Fruit fly (Drosophila melanogaster) whole organism, embryonic: ENCODE results near the gene Ipo9.

ENCODE experiments used
- CG10209 ChIP-seq: fragments of 200-800 bp; sonication (Bioruptor generic); optimal IDR thresholded peaks from 3 replicates; lab custom pipeline; 2017; ENCODE audit warnings: missing biosample characterization, mild to moderate bottlenecking, missing genetic modification characterization, missing genetic modification reagents
- CG10959 ChIP-seq: fragments of 200-800 bp; sonication (Bioruptor generic); IDR thresholded peaks from 2 replicates; pipeline ENCODE4 v1.3.6; 2022; ENCODE audit warnings: missing biosample characterization, missing genetic modification characterization
- CG11247 ChIP-seq: fragments of 200-800 bp; sonication (Bioruptor generic); IDR thresholded peaks from 2 replicates; pipeline ENCODE4 v1.3.6; 2022; ENCODE audit warnings: missing biosample characterization, missing genetic modification characterization
- CG11696 ChIP-seq: fragments of 200-800 bp; sonication (Bioruptor generic); IDR thresholded peaks from 2 replicates; pipeline ENCODE4 v1.3.6; 2022; ENCODE audit warnings: missing biosample characterization, missing genetic modification characterization
- CG12155 ChIP-seq: fragments of 200-800 bp; sonication (Bioruptor generic); optimal IDR thresholded peaks from 3 replicates; lab custom pipeline; 2016; ENCODE audit warnings: missing biosample characterization, missing genetic modification characterization
- CG17802 ChIP-seq: fragments of 200-800 bp; sonication (Bioruptor generic); optimal IDR thresholded peaks from 2 replicates; lab custom pipeline; 2018; ENCODE audit warnings: missing biosample characterization, mild to moderate bottlenecking, missing genetic modification characterization, moderate library complexity
- CG17829 ChIP-seq: fragments of 200-800 bp; optimal IDR thresholded peaks from 2 replicates; lab custom pipeline; 2019; ENCODE audit warnings: missing biosample characterization, mild to moderate bottlenecking, missing genetic modification characterization, moderate library complexity
- CG1792 ChIP-seq: fragments of 200-800 bp; sonication (Bioruptor generic); optimal IDR thresholded peaks from 2 replicates; lab custom pipeline; 2016; ENCODE audit warnings: missing biosample characterization, missing genetic modification characterization
- CG2199 ChIP-seq: fragments of 200-800 bp; sonication (Bioruptor generic); IDR thresholded peaks from 3 replicates; pipeline ENCODE4 v1.3.6; 2022; ENCODE audit warnings: missing biosample characterization, missing genetic modification characterization
- CG43689 ChIP-seq: fragments of 200-800 bp; sonication (Bioruptor generic); IDR thresholded peaks from 2 replicates; pipeline ENCODE4 v1.3.6; 2022; ENCODE audit warnings: missing biosample characterization, missing genetic modification characterization
- CG4730 ChIP-seq: fragments of 200-800 bp; sonication (Bioruptor generic); IDR thresholded peaks from 2 replicates; pipeline ENCODE4 v1.3.6; 2022; ENCODE audit warnings: missing biosample characterization, missing genetic modification characterization
- CG7987 ChIP-seq: fragments of 200-800 bp; sonication (Bioruptor generic); optimal IDR thresholded peaks from 2 replicates; lab custom pipeline; 2018; ENCODE audit warnings: missing biosample characterization, mild to moderate bottlenecking, missing genetic modification characterization, moderate library complexity
- CG8944 ChIP-seq: fragments of 200-800 bp; sonication (Bioruptor generic); optimal IDR thresholded peaks from 3 replicates; lab custom pipeline; 2016; ENCODE audit warnings: missing biosample characterization, missing genetic modification characterization
- CHES-1-like ChIP-seq: fragments of 200-800 bp; sonication (Bioruptor generic); optimal IDR thresholded peaks from 2 replicates; lab custom pipeline; 2016; ENCODE audit warnings: missing biosample characterization, missing genetic modification characterization
- D19A ChIP-seq: fragments of 200-800 bp; optimal IDR thresholded peaks from 3 replicates; lab custom pipeline; 2019; ENCODE audit warnings: missing biosample characterization, mild to moderate bottlenecking, missing genetic modification characterization, moderate library complexity
- Dbx ChIP-seq: fragments of 200-800 bp; sonication (Bioruptor generic); IDR thresholded peaks from 3 replicates; pipeline ENCODE4 v1.3.6; 2022; ENCODE audit warnings: missing biosample characterization, missing genetic modification characterization
- Dfd ChIP-seq, 2 experiments: fragments of >200 bp; optimal IDR thresholded peaks; 2 replicates each; lab custom pipeline; 2017; ENCODE audit warnings: missing biosample characterization in 2 of 2, missing genetic modification characterization in 2 of 2
- Dip2 ChIP-seq: fragments of 200-800 bp; sonication (Bioruptor generic); IDR thresholded peaks from 2 replicates; pipeline ENCODE4 v1.3.6; 2022; ENCODE audit warnings: missing biosample characterization, missing genetic modification characterization
- H2.0 ChIP-seq: fragments of 200-800 bp; sonication (Bioruptor generic); IDR thresholded peaks from 2 replicates; pipeline ENCODE4 v1.3.6; 2022; ENCODE audit warnings: missing biosample characterization, missing genetic modification characterization
- HLH3B ChIP-seq: fragments of 200-800 bp; sonication (Bioruptor generic); IDR thresholded peaks from 2 replicates; pipeline ENCODE4 v1.3.6; 2022; ENCODE audit warnings: missing biosample characterization, missing genetic modification characterization
- HLH4C ChIP-seq: fragments of 200-800 bp; sonication (Bioruptor generic); IDR thresholded peaks from 3 replicates; pipeline ENCODE4 v1.3.6; 2022; ENCODE audit warnings: missing biosample characterization, missing genetic modification characterization; ENCODE audit not compliant: partially characterized antibody
- HLH54F ChIP-seq: fragments of 200-800 bp; sonication (Bioruptor generic); optimal IDR thresholded peaks from 3 replicates; lab custom pipeline; 2016; ENCODE audit warnings: missing biosample characterization, missing genetic modification characterization
- HLHmδ ChIP-seq: fragments of 200-800 bp; sonication (Bioruptor generic); optimal IDR thresholded peaks from 2 replicates; lab custom pipeline; 2018; ENCODE audit warnings: missing biosample characterization, mild to moderate bottlenecking, missing genetic modification characterization, moderate library complexity
- Hr3 ChIP-seq: fragments of 200-800 bp; sonication (Bioruptor generic); optimal IDR thresholded peaks from 3 replicates; lab custom pipeline; 2016; ENCODE audit warnings: missing biosample characterization, missing genetic modification characterization
- NC2α ChIP-seq: fragments of 200-800 bp; sonication (Bioruptor generic); optimal IDR thresholded peaks from 2 replicates; lab custom pipeline; 2016; ENCODE audit warnings: missing biosample characterization, missing genetic modification characterization
- PHDP ChIP-seq: fragments of 200-800 bp; sonication (Bioruptor generic); optimal IDR thresholded peaks from 3 replicates; lab custom pipeline; 2018; ENCODE audit warnings: missing biosample characterization, mild to moderate bottlenecking, missing genetic modification characterization, moderate library complexity
- Pdp1 ChIP-seq, 2 experiments: fragments of 200-800 bp; sonication (Bioruptor generic); optimal IDR thresholded peaks; 3 replicates each; lab custom pipeline; 2016; ENCODE audit warnings: missing biosample characterization in 2 of 2, missing genetic modification characterization in 2 of 2, mild to moderate bottlenecking in 1 of 2, moderate library complexity in 1 of 2
- Poxn ChIP-seq: fragments of 200-800 bp; sonication (Bioruptor generic); IDR thresholded peaks from 2 replicates; pipeline ENCODE4 v1.3.6; 2022; ENCODE audit warnings: missing biosample characterization, missing genetic modification characterization
- Sox102F ChIP-seq: fragments of 200-800 bp; sonication (Bioruptor generic); optimal IDR thresholded peaks from 2 replicates; lab custom pipeline; 2018; ENCODE audit warnings: missing biosample characterization, mild to moderate bottlenecking, missing genetic modification characterization, moderate library complexity
- ac ChIP-seq: fragments of 200-800 bp; sonication (Bioruptor generic); optimal IDR thresholded peaks from 3 replicates; lab custom pipeline; 2017; ENCODE audit warnings: missing biosample characterization, mild to moderate bottlenecking, missing genetic modification characterization
- ash1 ChIP-seq: fragments of 200-800 bp; sonication (Bioruptor generic); optimal IDR thresholded peaks from 2 replicates; lab custom pipeline; 2018; ENCODE audit warnings: missing biosample characterization, mild to moderate bottlenecking, missing genetic modification characterization
- bowl ChIP-seq: fragments of 200-800 bp; sonication (Bioruptor generic); IDR thresholded peaks from 2 replicates; pipeline ENCODE4 v1.3.6; 2022; ENCODE audit warnings: missing biosample characterization, missing genetic modification characterization
- crol ChIP-seq: fragments of 200-800 bp; sonication (Bioruptor generic); IDR thresholded peaks from 2 replicates; pipeline ENCODE4 v1.3.6; 2022; ENCODE audit warnings: missing biosample characterization, missing genetic modification characterization
- dmrt99B ChIP-seq: fragments of 200-800 bp; sonication (Bioruptor generic); optimal IDR thresholded peaks from 2 replicates; lab custom pipeline; 2018; ENCODE audit warnings: missing biosample characterization, mild to moderate bottlenecking, missing genetic modification characterization, moderate library complexity
- gem ChIP-seq: fragments of 200-800 bp; sonication (Bioruptor generic); optimal IDR thresholded peaks from 2 replicates; lab custom pipeline; 2019; ENCODE audit warnings: missing biosample characterization, mild to moderate bottlenecking, missing genetic modification characterization, moderate library complexity
- insv ChIP-seq, 2 experiments: fragments of 200-800 bp; sonication (Bioruptor generic); optimal IDR thresholded peaks; 3 replicates each; lab custom pipeline; 2016 to 2018; ENCODE audit warnings: missing biosample characterization in 2 of 2, missing genetic modification characterization in 2 of 2
- lmd ChIP-seq: fragments of 200-800 bp; sonication (Bioruptor generic); IDR thresholded peaks from 2 replicates; pipeline ENCODE4 v1.3.6; 2022; ENCODE audit warnings: missing biosample characterization, missing genetic modification characterization
- oc ChIP-seq: fragments of 200-800 bp; sonication (Bioruptor generic); optimal IDR thresholded peaks from 2 replicates; lab custom pipeline; 2018; ENCODE audit warnings: missing biosample characterization, mild to moderate bottlenecking, missing genetic modification characterization, moderate library complexity
- pb ChIP-seq: fragments of 200-800 bp; sonication (Bioruptor generic); optimal IDR thresholded peaks from 3 replicates; lab custom pipeline; 2016; ENCODE audit warnings: missing biosample characterization, missing genetic modification characterization
- phol ChIP-seq: fragments of 200-800 bp; sonication (Bioruptor generic); optimal IDR thresholded peaks from 3 replicates; lab custom pipeline; 2018; ENCODE audit warnings: missing biosample characterization, mild to moderate bottlenecking, missing genetic modification characterization, moderate library complexity
- pum ChIP-seq: fragments of 200-800 bp; sonication (Bioruptor generic); optimal IDR thresholded peaks from 2 replicates; lab custom pipeline; 2016; ENCODE audit warnings: missing biosample characterization, missing genetic modification characterization
- seq ChIP-seq: fragments of 200-800 bp; sonication (Bioruptor generic); IDR thresholded peaks from 2 replicates; pipeline ENCODE4 v1.3.6; 2022; ENCODE audit warnings: missing biosample characterization, missing genetic modification characterization
- sna ChIP-seq: fragments of 200-800 bp; sonication (Bioruptor generic); IDR thresholded peaks from 2 replicates; pipeline ENCODE4 v1.3.6; 2022; ENCODE audit warnings: missing biosample characterization, missing genetic modification characterization; ENCODE audit not compliant: partially characterized antibody
- sr ChIP-seq: fragments of 200-800 bp; sonication (Bioruptor generic); IDR thresholded peaks from 3 replicates; pipeline ENCODE4 v1.3.6; 2022; ENCODE audit warnings: missing biosample characterization, missing genetic modification characterization
- ssp ChIP-seq: fragments of 200-800 bp; sonication (Bioruptor generic); IDR thresholded peaks from 2 replicates; pipeline ENCODE4 v1.3.6; 2022; ENCODE audit warnings: missing biosample characterization, missing genetic modification characterization
- tgo ChIP-seq: fragments of 200-800 bp; sonication (Bioruptor generic); IDR thresholded peaks from 3 replicates; pipeline ENCODE4 v1.3.6; 2022; ENCODE audit warnings: missing biosample characterization, missing genetic modification characterization
- tup ChIP-seq: fragments of 200-800 bp; sonication (Bioruptor generic); optimal IDR thresholded peaks from 2 replicates; lab custom pipeline; 2016; ENCODE audit warnings: missing biosample characterization, mild to moderate bottlenecking, missing genetic modification characterization, moderate library complexity
- tx ChIP-seq: fragments of 200-800 bp; sonication (Bioruptor generic); optimal IDR thresholded peaks from 2 replicates; lab custom pipeline; 2016; ENCODE audit warnings: missing biosample characterization, missing genetic modification characterization
- unc-4 ChIP-seq: fragments of 200-800 bp; sonication (Bioruptor generic); IDR thresholded peaks from 2 replicates; pipeline ENCODE4 v1.3.6; 2022; ENCODE audit warnings: missing biosample characterization, missing genetic modification characterization; ENCODE audit not compliant: partially characterized antibody
- usp ChIP-seq: fragments of >200 bp; optimal IDR thresholded peaks from 2 replicates; lab custom pipeline; 2017; ENCODE audit warnings: missing biosample characterization, missing genetic modification characterization

Gene Ipo9

DNA sequence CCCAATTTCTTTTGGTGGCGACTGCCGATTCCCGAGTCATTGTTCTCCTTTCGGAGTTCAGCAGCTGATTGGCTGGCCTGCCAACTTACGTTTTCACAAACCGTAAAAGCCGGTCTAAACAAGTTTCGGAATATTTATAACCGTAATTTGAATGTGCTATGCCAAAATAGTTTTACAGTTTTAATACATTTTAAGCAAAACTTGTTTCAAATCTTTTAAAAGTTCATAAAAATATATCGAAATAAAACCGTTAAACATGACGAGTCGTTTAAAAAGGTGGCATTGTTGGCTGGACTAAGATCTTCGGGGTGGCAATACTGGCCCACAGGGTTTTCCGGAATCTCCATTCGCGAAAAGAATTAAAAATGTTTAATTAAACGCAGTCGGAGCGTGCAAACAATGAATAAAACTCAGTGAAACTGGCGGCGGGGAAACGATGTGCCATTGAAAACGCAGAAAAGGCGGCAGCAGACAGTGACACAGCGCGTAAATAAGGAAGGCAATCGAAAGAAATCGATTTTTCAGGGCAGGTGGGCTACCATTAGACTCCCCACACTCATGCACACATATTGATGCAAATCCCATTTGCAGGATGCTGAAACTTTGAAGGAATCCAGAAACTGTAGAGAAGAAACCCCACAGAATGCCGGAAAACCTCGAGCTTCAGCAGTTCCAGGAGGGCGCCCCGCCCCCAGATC lies 23.4 kb downstream of the Ipo9 start, which contains the start of the genes Exd2 and CG5281 (continued):
- TF ChIP-seq phol (tag; lab: Kevin White, UChicago) (peak; percentile 76), ac (no peak), gem (tag; lab: Kevin White, UChicago) (no peak), lmd (GFP tag; lab: Robert Waterston, UW) (peak; percentile 25; the same call in 1 of the 2 replicates), H2.0 (GFP tag; lab: Robert Waterston, UW) (no peak; the same call in 1 of the 2 replicates), HLH54F (GFP tag; lab: Kevin White, UChicago) (peak; percentile 55), CHES-1-like (GFP tag; lab: Kevin White, UChicago) (peak; percentile 45), bowl (GFP tag; lab: Robert Waterston, UW) (no peak), insv (GFP tag; optimal IDR thresholded peaks at IDR 0.05; lab: Kevin White, UChicago) (peak in 1 of 2 experiments; percentile 23), CG11696 (GFP tag; lab: Robert Waterston, UW) (no peak), CG12155 (GFP tag; lab: Kevin White, UChicago) (peak; percentile 55), NC2α (GFP tag; lab: Kevin White, UChicago) (no peak), CG1792 (GFP tag; lab: Kevin White, UChicago) (no peak), tup (GFP tag; lab: Kevin White, UChicago) (no peak), Hr3 (GFP tag; lab: Kevin White, UChicago) (peak; percentile 42), sr (no peak), HLH3B (GFP tag; lab: Robert Waterston, UW) (peak; percentile 24; the same call in 1 of the 2 replicates), tgo (peak; percentile 14; the same call in 1 of the 3 replicates), pum (GFP tag; lab: Kevin White, UChicago) (peak; percentile 49), PHDP (peak; percentile 65), D19A (tag; lab: Kevin White, UChicago) (no peak), Dbx (GFP tag; lab: Robert Waterston, UW) (no peak), CG8944 (peak; percentile 14), Dip2 (GFP tag; lab: Robert Waterston, UW) (no peak), CG43689 (GFP tag; lab: Robert Waterston, UW) (no peak), CG10209 (GFP tag; lab: Kevin White, UChicago) (peak; percentile 42), CG2199 (GFP tag; lab: Robert Waterston, UW) (no peak), CG10959 (no peak), dmrt99B (tag; lab: Kevin White, UChicago) (no peak), pb (no peak), Poxn (GFP tag; lab: Robert Waterston, UW) (no peak), unc-4 (GFP tag; lab: Robert Waterston, UW) (no peak), ash1 (GFP tag; lab: Kevin White, UChicago) (no peak), Dfd (GFP tag; optimal IDR thresholded peaks at IDR 0.05; lab: Kevin White, UChicago) (no peak), CG7987 (GFP tag; lab: Kevin White, UChicago) (peak; percentile 20), seq (GFP tag; lab: Robert Waterston, UW) (no peak), crol (GFP tag; lab: Robert Waterston, UW) (no peak), Sox102F (GFP tag; lab: Kevin White, UChicago) (peak; percentile 70), CG4730 (no peak), HLH4C (GFP tag; lab: Robert Waterston, UW) (no peak), tx (GFP tag; lab: Kevin White, UChicago) (peak; percentile 62), CG17829 (peak; percentile 44), CG17802 (tag; lab: Kevin White, UChicago) (no peak), sna (GFP tag; lab: Robert Waterston, UW) (no peak; the same call in 1 of the 2 replicates), oc (tag; lab: Kevin White, UChicago) (no peak), usp (no peak), ssp (GFP tag; lab: Robert Waterston, UW) (no peak), HLHmδ (GFP tag; lab: Kevin White, UChicago) (no peak), Pdp1 (GFP tag; optimal IDR thresholded peaks at IDR 0.05; lab: Kevin White, UChicago) (peak in 1 of 2 experiments; percentile 43), CG11247 (GFP tag; lab: Robert Waterston, UW) (no peak)
